Fruit fly (Drosophila melanogaster) whole organism, prepupa: Measurements from ENCODE around the gene CG46059.
A peak's percentile ranks its signal among the peaks of the same experiment; 100 is the strongest.

Source experiments
- CG10631 ChIP-seq: fragments of 200-800 bp; sonication (Bioruptor generic); optimal IDR thresholded peaks from 2 replicates; lab custom pipeline; 2016; ENCODE audit warnings: missing biosample characterization, missing genetic modification characterization
- CG10669 ChIP-seq: fragments of 200-800 bp; sonication (Bioruptor generic); optimal IDR thresholded peaks from 3 replicates; lab custom pipeline; 2018; ENCODE audit warnings: missing biosample characterization, mild to moderate bottlenecking, missing genetic modification characterization, moderate library complexity
- CG11294 ChIP-seq: fragments of 200-800 bp; sonication (Bioruptor generic); IDR thresholded peaks from 2 replicates; pipeline ENCODE4 v1.3.6; 2022; ENCODE audit warnings: missing biosample characterization, missing genetic modification characterization
- CG11762 ChIP-seq: fragments of 200-800 bp; sonication (Bioruptor generic); optimal IDR thresholded peaks from 3 replicates; lab custom pipeline; 2016; ENCODE audit warnings: missing biosample characterization, missing genetic modification characterization; ENCODE audit not compliant: insufficient read depth
- CG11902 ChIP-seq: fragments of 200-800 bp; sonication (Bioruptor generic); optimal IDR thresholded peaks from 3 replicates; lab custom pipeline; 2016; ENCODE audit warnings: missing biosample characterization, missing genetic modification characterization
- CG1621 ChIP-seq: fragments of 200-800 bp; sonication (Bioruptor generic); optimal IDR thresholded peaks from 3 replicates; lab custom pipeline; 2018; ENCODE audit warnings: missing biosample characterization, mild to moderate bottlenecking, missing genetic modification characterization
- CG16779 ChIP-seq: fragments of 200-800 bp; sonication (Bioruptor generic); optimal IDR thresholded peaks from 3 replicates; lab custom pipeline; 2017; ENCODE audit warnings: missing biosample characterization, mild to moderate bottlenecking, missing genetic modification characterization
- CG3032 ChIP-seq: fragments of 200-800 bp; optimal IDR thresholded peaks from 2 replicates; lab custom pipeline; 2019; ENCODE audit warnings: missing biosample characterization, mild to moderate bottlenecking, missing genetic modification characterization, moderate library complexity
- CG31627 ChIP-seq: fragments of 200-800 bp; sonication (Bioruptor generic); optimal IDR thresholded peaks from 3 replicates; lab custom pipeline; 2016; ENCODE audit warnings: missing biosample characterization, missing genetic modification characterization
- CG32006 ChIP-seq: fragments of 200-800 bp; sonication (Bioruptor generic); optimal IDR thresholded peaks from 3 replicates; lab custom pipeline; 2017; ENCODE audit warnings: missing biosample characterization, mild to moderate bottlenecking, missing genetic modification characterization
- CG4318 ChIP-seq: fragments of 200-800 bp; sonication (Bioruptor generic); optimal IDR thresholded peaks from 3 replicates; lab custom pipeline; 2017; ENCODE audit warnings: missing biosample characterization, mild to moderate bottlenecking, missing genetic modification characterization
- CG6163 ChIP-seq: fragments of 200-800 bp; sonication (Bioruptor generic); IDR thresholded peaks from 3 replicates; pipeline ENCODE4 v1.3.6; 2022; ENCODE audit warnings: missing biosample characterization, missing genetic modification characterization
- CG6276 ChIP-seq: fragments of 200-800 bp; sonication (Bioruptor generic); optimal IDR thresholded peaks from 2 replicates; lab custom pipeline; 2017; ENCODE audit warnings: missing biosample characterization, mild to moderate bottlenecking, missing genetic modification characterization
- CG6854 ChIP-seq: fragments of 200-800 bp; sonication (Bioruptor generic); optimal IDR thresholded peaks from 2 replicates; lab custom pipeline; 2017; ENCODE audit warnings: missing biosample characterization, mild to moderate bottlenecking, missing genetic modification characterization
- CG7368 ChIP-seq: fragments of 200-800 bp; sonication (Bioruptor generic); optimal IDR thresholded peaks from 3 replicates; lab custom pipeline; 2016; ENCODE audit warnings: missing biosample characterization, missing genetic modification characterization
- CG8319 ChIP-seq: fragments of 200-800 bp; sonication (Bioruptor generic); optimal IDR thresholded peaks from 3 replicates; lab custom pipeline; 2016; ENCODE audit warnings: missing biosample characterization, missing genetic modification characterization
- CG8632 ChIP-seq: fragments of 200-800 bp; sonication (Bioruptor generic); optimal IDR thresholded peaks from 3 replicates; lab custom pipeline; 2016; ENCODE audit warnings: missing biosample characterization, missing genetic modification characterization
- CG9139 ChIP-seq: fragments of 200-800 bp; sonication (Bioruptor generic); optimal IDR thresholded peaks from 3 replicates; lab custom pipeline; 2017; ENCODE audit warnings: missing biosample characterization, mild to moderate bottlenecking, missing genetic modification characterization
- Eip75B ChIP-seq: fragments of 200-800 bp; sonication (Bioruptor generic); optimal IDR thresholded peaks from 3 replicates; lab custom pipeline; 2016; ENCODE audit warnings: missing biosample characterization, missing genetic modification characterization
- Eip78C ChIP-seq: fragments of 200-800 bp; sonication (Bioruptor generic); peaks from one replicate; lab custom pipeline; 2016; ENCODE audit warnings: missing biosample characterization, missing genetic modification characterization
- Eip93F ChIP-seq: fragments of 200-800 bp; sonication (Bioruptor generic); optimal IDR thresholded peaks from 2 replicates; lab custom pipeline; 2016; ENCODE audit warnings: missing biosample characterization, mild to moderate bottlenecking, missing genetic modification characterization
- Ets21C ChIP-seq: fragments of 200-800 bp; sonication (Bioruptor generic); optimal IDR thresholded peaks from 3 replicates; lab custom pipeline; 2016; ENCODE audit warnings: missing biosample characterization, missing genetic modification characterization
- Ets96B ChIP-seq: fragments of 200-800 bp; optimal IDR thresholded peaks from 2 replicates; lab custom pipeline; 2019; ENCODE audit warnings: missing biosample characterization, mild to moderate bottlenecking, missing genetic modification characterization, moderate library complexity
- Gug ChIP-seq: fragments of 200-800 bp; sonication (Bioruptor generic); IDR thresholded peaks from 2 replicates; pipeline ENCODE4 v1.3.6; 2022; ENCODE audit warnings: missing biosample characterization, missing genetic modification characterization
- Hr38 ChIP-seq: sonication (Bioruptor generic); optimal IDR thresholded peaks from 2 replicates; lab custom pipeline; 2016; ENCODE audit warnings: missing biosample characterization, missing genetic modification characterization
- Lpt ChIP-seq: fragments of 200-800 bp; sonication (Bioruptor generic); optimal IDR thresholded peaks from 3 replicates; lab custom pipeline; 2016; ENCODE audit warnings: missing biosample characterization, missing genetic modification characterization
- Met ChIP-seq: fragments of 200-800 bp; sonication (Bioruptor generic); optimal IDR thresholded peaks from 3 replicates; lab custom pipeline; 2016; ENCODE audit warnings: missing biosample characterization, missing genetic modification characterization
- OdsH ChIP-seq: fragments of 200-800 bp; sonication (Bioruptor generic); optimal IDR thresholded peaks from 3 replicates; lab custom pipeline; 2016; ENCODE audit warnings: missing biosample characterization, missing genetic modification characterization
- Smox ChIP-seq: fragments of 200-800 bp; sonication (Bioruptor generic); optimal IDR thresholded peaks from 3 replicates; lab custom pipeline; 2016; ENCODE audit warnings: missing biosample characterization, missing genetic modification characterization
- Sox102F ChIP-seq: fragments of 200-800 bp; sonication (Bioruptor generic); optimal IDR thresholded peaks from 2 replicates; lab custom pipeline; 2016; ENCODE audit warnings: missing biosample characterization, mild to moderate bottlenecking, missing genetic modification characterization
- achi ChIP-seq: fragments of 200-800 bp; sonication (Bioruptor generic); optimal IDR thresholded peaks from 3 replicates; lab custom pipeline; 2016; ENCODE audit warnings: missing biosample characterization, missing genetic modification characterization
- acj6 ChIP-seq: fragments of 200-800 bp; sonication (Bioruptor generic); optimal IDR thresholded peaks from 3 replicates; lab custom pipeline; 2016; ENCODE audit warnings: missing biosample characterization, missing genetic modification characterization
- cyc ChIP-seq: fragments of 200-800 bp; sonication (Bioruptor generic); optimal IDR thresholded peaks from 3 replicates; lab custom pipeline; 2016; ENCODE audit warnings: missing biosample characterization, missing genetic modification characterization
- dsx ChIP-seq: fragments of 200-800 bp; optimal IDR thresholded peaks from 3 replicates; lab custom pipeline; 2019; ENCODE audit warnings: missing biosample characterization, mild to moderate bottlenecking, missing genetic modification characterization, moderate library complexity; ENCODE audit not compliant: poor library complexity, severe bottlenecking
- eg ChIP-seq: fragments of 200-800 bp; sonication (Bioruptor generic); IDR thresholded peaks from 3 replicates; pipeline ENCODE4 v1.3.6; 2022; ENCODE audit warnings: missing biosample characterization, missing genetic modification characterization
- esn ChIP-seq: fragments of 200-800 bp; sonication (Bioruptor generic); optimal IDR thresholded peaks from 2 replicates; lab custom pipeline; 2016; ENCODE audit warnings: missing biosample characterization, mild to moderate bottlenecking, missing genetic modification characterization, moderate library complexity
- fd85E ChIP-seq: fragments of 200-800 bp; sonication (Bioruptor generic); optimal IDR thresholded peaks from 3 replicates; lab custom pipeline; 2016; ENCODE audit warnings: missing biosample characterization, missing genetic modification characterization
- fkh ChIP-seq: fragments of 200-800 bp; sonication (Bioruptor generic); optimal IDR thresholded peaks from 3 replicates; lab custom pipeline; 2017; ENCODE audit warnings: missing biosample characterization, mild to moderate bottlenecking, missing genetic modification characterization, moderate library complexity
- lz ChIP-seq: fragments of 200-800 bp; sonication (Bioruptor generic); optimal IDR thresholded peaks from 3 replicates; lab custom pipeline; 2016; ENCODE audit warnings: missing biosample characterization, missing genetic modification characterization
- net ChIP-seq: fragments of 200-800 bp; sonication (Bioruptor generic); optimal IDR thresholded peaks from 3 replicates; lab custom pipeline; 2016; ENCODE audit warnings: missing biosample characterization, missing genetic modification characterization
- salr ChIP-seq, 2 experiments: fragments of 200-800 bp; sonication (Bioruptor generic); optimal IDR thresholded peaks; 3 replicates each; lab custom pipeline; 2016 to 2018; ENCODE audit warnings: missing biosample characterization in 2 of 2, missing genetic modification characterization in 2 of 2, mild to moderate bottlenecking in 1 of 2
- spab ChIP-seq: fragments of 200-800 bp; sonication (Bioruptor generic); optimal IDR thresholded peaks from 2 replicates; lab custom pipeline; 2017; ENCODE audit warnings: missing biosample characterization, mild to moderate bottlenecking, missing genetic modification characterization, missing genetic modification reagents
- svp ChIP-seq: fragments of 200-800 bp; sonication (Bioruptor generic); peaks from one replicate; lab custom pipeline; 2016; ENCODE audit warnings: missing biosample characterization, missing genetic modification characterization
- topi ChIP-seq: fragments of 200-800 bp; sonication (Bioruptor generic); optimal IDR thresholded peaks from 3 replicates; lab custom pipeline; 2016; ENCODE audit warnings: missing biosample characterization, missing genetic modification characterization
- vri ChIP-seq: fragments of 200-800 bp; sonication (Bioruptor generic); optimal IDR thresholded peaks from 3 replicates; lab custom pipeline; 2016; ENCODE audit warnings: missing biosample characterization, mild to moderate bottlenecking, missing genetic modification characterization

CG46059 gene

DNA sequence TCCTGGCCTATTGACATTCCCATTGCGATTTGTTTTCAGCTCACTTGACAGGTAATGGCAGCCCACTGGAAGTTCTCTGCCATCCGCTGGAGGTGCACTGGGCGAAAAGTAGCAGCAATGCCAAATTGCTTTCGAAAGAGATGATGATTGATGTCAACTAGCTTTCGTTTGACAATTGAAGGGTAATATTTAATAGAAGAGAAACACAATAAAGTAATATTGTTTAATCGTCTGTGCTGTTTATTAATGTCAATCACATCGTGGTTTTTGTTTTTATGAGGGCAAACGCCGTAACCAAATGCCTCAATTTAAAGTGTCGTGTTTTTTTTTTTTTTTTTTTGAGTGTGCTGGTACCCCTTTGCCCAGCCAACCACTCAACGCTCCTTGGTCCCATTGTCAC is 45.5 kb upstream of the CG46059 start (continued):
- TF ChIP-seq CG10631 (GFP tag; lab: Kevin White, UChicago) (peak; percentile 2), Eip75B (no peak), CG16779 (tag; lab: Kevin White, UChicago) (no peak), CG31627 (peak; percentile 43), CG32006 (peak; percentile 31), Eip78C (GFP tag; lab: Kevin White, UChicago) (peak; percentile 73), spab (GFP tag; lab: Kevin White, UChicago) (peak; percentile 5), net (GFP tag; lab: Kevin White, UChicago) (no peak)

DNA sequence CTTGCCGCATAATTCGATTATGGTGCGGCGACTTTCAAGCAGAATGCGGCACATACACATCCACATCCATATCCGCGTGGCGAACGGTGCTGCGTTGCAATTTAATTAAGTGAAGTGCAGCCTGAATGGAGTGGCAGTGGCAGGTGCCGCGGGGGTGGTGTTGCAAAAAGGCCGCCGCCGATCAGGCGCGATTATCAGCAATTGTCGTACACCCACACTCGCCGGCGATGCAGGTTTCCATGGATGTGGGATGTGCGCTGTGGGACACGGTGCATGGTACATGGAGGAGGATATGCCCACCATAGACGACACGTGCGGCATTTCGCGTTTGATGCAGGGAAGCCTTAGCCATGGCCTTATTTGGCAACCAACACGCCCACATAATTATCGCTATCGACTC is 44.1 kb upstream of the CG46059 start:
- TF ChIP-seq svp (GFP tag; lab: Kevin White, UChicago) (peak; percentile 8), dsx (GFP tag; lab: Kevin White, UChicago) (no peak)

DNA sequence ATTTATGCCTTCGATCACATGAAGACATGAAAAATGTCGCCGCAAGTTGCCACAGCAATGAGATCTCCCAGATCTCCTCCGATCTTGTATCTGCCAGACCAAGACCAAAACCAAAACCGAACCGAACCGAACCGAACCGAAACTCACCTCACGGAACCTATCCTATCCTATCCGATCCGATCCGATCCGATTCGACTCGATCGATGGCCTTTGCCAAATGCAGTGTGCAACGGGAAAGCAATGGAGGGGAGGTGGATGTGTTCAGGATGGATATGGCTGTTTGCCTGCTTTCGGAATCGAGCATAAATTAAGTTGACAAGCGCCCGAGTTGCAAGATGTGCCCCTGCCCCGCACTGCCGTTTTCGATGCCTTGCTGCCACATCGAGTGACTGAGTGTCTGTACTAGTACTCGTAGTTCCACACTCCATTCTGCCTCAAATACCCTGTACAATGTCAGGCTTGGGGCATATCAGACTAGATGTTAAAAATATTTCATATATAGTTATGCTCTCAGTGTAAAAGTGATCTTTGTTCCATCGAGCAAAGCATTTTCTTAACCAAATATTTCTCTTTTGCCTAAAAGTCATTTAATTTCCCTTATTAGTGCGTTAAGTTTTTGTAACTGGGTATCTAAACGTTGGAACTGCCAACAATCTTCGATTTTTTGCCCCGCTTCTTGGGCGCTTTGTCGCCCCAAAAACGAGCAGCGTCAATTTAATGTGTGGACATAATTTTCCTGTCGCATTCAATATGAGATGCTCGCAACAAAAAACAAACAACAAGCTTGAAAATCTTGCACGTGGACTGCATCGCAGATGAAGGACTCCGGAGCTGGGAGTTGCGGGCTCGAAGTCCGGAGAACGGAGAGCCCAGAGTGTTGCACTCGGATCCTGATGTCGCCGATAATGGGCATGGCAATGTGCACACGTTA is 42.7 kb upstream of the CG46059 start:
- peak; percentile 73 for TF ChIP-seq CG8319 (GFP tag; lab: Kevin White, UChicago)
- TF ChIP-seq eg (GFP tag; lab: Robert Waterston, UW) = peak; percentile 83
- peak; percentile 81 for TF ChIP-seq Sox102F (GFP tag; lab: Kevin White, UChicago)
- peak; percentile 84 for TF ChIP-seq CG31627
- TF ChIP-seq CG11762 = peak; percentile 84
- TF ChIP-seq CG8632 = peak; percentile 86
- TF ChIP-seq CG6276 = peak; percentile 78
- peak; percentile 91 for TF ChIP-seq CG3032 (tag; lab: Kevin White, UChicago)
- peak; percentile 95 for TF ChIP-seq OdsH (GFP tag; lab: Kevin White, UChicago)
- peak; percentile 34 for TF ChIP-seq Eip93F (GFP tag; lab: Kevin White, UChicago)
- no peak for TF ChIP-seq fkh
- TF ChIP-seq lz (GFP tag; lab: Kevin White, UChicago) = peak; percentile 80
- TF ChIP-seq acj6 = peak; percentile 95
- peak; percentile 95 for TF ChIP-seq CG6163 (GFP tag; lab: Robert Waterston, UW)
- peak; percentile 99 for TF ChIP-seq Eip78C (GFP tag; lab: Kevin White, UChicago)
- TF ChIP-seq CG11902 (GFP tag; lab: Kevin White, UChicago) = peak; percentile 82
- peak; percentile 82 for TF ChIP-seq Met (GFP tag; lab: Kevin White, UChicago)
- TF ChIP-seq salr (GFP tag; optimal IDR thresholded peaks at IDR 0.05; lab: Kevin White, UChicago) = peak; percentile 86 to 94
- TF ChIP-seq CG7368 (GFP tag; lab: Kevin White, UChicago) = peak; percentile 83
- TF ChIP-seq CG4318 = peak; percentile 89
- peak; percentile 88 for TF ChIP-seq topi (GFP tag; lab: Kevin White, UChicago)
- TF ChIP-seq dsx (GFP tag; lab: Kevin White, UChicago) = peak; percentile 90
- TF ChIP-seq CG9139 = peak; percentile 86
- TF ChIP-seq Eip75B = peak; percentile 95
- TF ChIP-seq vri (GFP tag; lab: Kevin White, UChicago) = peak; percentile 56
- peak; percentile 85 for TF ChIP-seq cyc
- TF ChIP-seq CG11294 (GFP tag; lab: Robert Waterston, UW) = peak; percentile 79
- peak; percentile 87 for TF ChIP-seq Gug (GFP tag; lab: Robert Waterston, UW)
- peak; percentile 87 for TF ChIP-seq CG1621
- TF ChIP-seq esn (GFP tag; lab: Kevin White, UChicago) = peak; percentile 87
- peak; percentile 46 for TF ChIP-seq fd85E (GFP tag; lab: Kevin White, UChicago)
- peak; percentile 93 for TF ChIP-seq achi (GFP tag; lab: Kevin White, UChicago)
- peak; percentile 75 for TF ChIP-seq Smox (GFP tag; lab: Kevin White, UChicago)
- TF ChIP-seq Hr38 (GFP tag; lab: Kevin White, UChicago) = no peak
- peak; percentile 90 for TF ChIP-seq CG10669
- TF ChIP-seq CG6854 (GFP tag; lab: Kevin White, UChicago) = peak; percentile 9
- TF ChIP-seq CG16779 (tag; lab: Kevin White, UChicago) = peak; percentile 86
- TF ChIP-seq svp (GFP tag; lab: Kevin White, UChicago) = peak; percentile 92
- TF ChIP-seq Lpt = peak; percentile 92
- peak; percentile 73 for TF ChIP-seq Ets21C (GFP tag; lab: Kevin White, UChicago)
- peak; percentile 94 for TF ChIP-seq Ets96B (tag; lab: Kevin White, UChicago)
- TF ChIP-seq net (GFP tag; lab: Kevin White, UChicago) = peak; percentile 90
